Worm (Caenorhabditis elegans) whole organism, young adult: ENCODE results near the gene lam-2.

ENCODE experiments used
- B0336.3 ChIP-seq: fragments of 200-800 bp; sonication (Bioruptor generic); IDR thresholded peaks from 2 replicates; pipeline ENCODE4 v1.3.6; 2022; ENCODE audit warnings: missing genetic modification characterization, missing compliant biosample characterization
- D2030.7 ChIP-seq: fragments of 200-800 bp; sonication (Bioruptor generic); IDR thresholded peaks from 2 replicates; pipeline ENCODE4 v1.3.6; 2022; ENCODE audit warnings: missing genetic modification reagents, missing genetic modification characterization, missing compliant biosample characterization
- F22D6.2 ChIP-seq: sonication (generic microtip); optimal IDR thresholded peaks from 2 replicates; lab custom pipeline; 2016; ENCODE audit warnings: mild to moderate bottlenecking, missing genetic modification characterization, missing compliant biosample characterization
- F37B4.10 ChIP-seq: fragments of 200-800 bp; sonication (Bioruptor generic); IDR thresholded peaks from 2 replicates; pipeline ENCODE4 v1.3.6; 2022; ENCODE audit warnings: missing genetic modification characterization, missing compliant biosample characterization
- F39B2.1 ChIP-seq: fragments of 200-800 bp; sonication (Bioruptor generic); IDR thresholded peaks from 2 replicates; pipeline ENCODE4 v1.3.6; 2022; ENCODE audit warnings: missing genetic modification reagents, missing genetic modification characterization, missing compliant biosample characterization
- F52B5.7 ChIP-seq: sonication (generic microtip); optimal IDR thresholded peaks from 2 replicates; lab custom pipeline; 2016; ENCODE audit warnings: mild to moderate bottlenecking, missing genetic modification characterization, missing compliant biosample characterization
- F57A8.1 ChIP-seq: fragments of 200-800 bp; sonication (Bioruptor generic); optimal IDR thresholded peaks from 2 replicates; lab custom pipeline; 2018; ENCODE audit warnings: mild to moderate bottlenecking, missing genetic modification characterization, moderate library complexity, missing compliant biosample characterization
- F57C9.4 ChIP-seq: sonication (generic microtip); optimal IDR thresholded peaks from 2 replicates; lab custom pipeline; 2017; ENCODE audit warnings: mild to moderate bottlenecking, missing genetic modification characterization, missing compliant biosample characterization
- K11D2.4 ChIP-seq: fragments of 200-800 bp; sonication (Bioruptor generic); IDR thresholded peaks from 2 replicates; pipeline ENCODE4 v1.3.6; 2022; ENCODE audit warnings: missing genetic modification reagents, missing genetic modification characterization, missing compliant biosample characterization
- T07F8.4 ChIP-seq: sonication (generic microtip); optimal IDR thresholded peaks from 2 replicates; lab custom pipeline; 2016; ENCODE audit warnings: mild to moderate bottlenecking, missing genetic modification characterization, moderate library complexity, missing compliant biosample characterization
- Y53F4B.3 ChIP-seq: fragments of 200-800 bp; sonication (Bioruptor generic); IDR thresholded peaks from 2 replicates; pipeline ENCODE4 v1.3.6; 2022; ENCODE audit warnings: missing genetic modification reagents, missing genetic modification characterization, missing compliant biosample characterization
- Y56A3A.18 ChIP-seq: fragments of 200-800 bp; sonication (Bioruptor generic); IDR thresholded peaks from 2 replicates; pipeline ENCODE4 v1.3.6; 2022; ENCODE audit warnings: missing genetic modification reagents, missing genetic modification characterization, missing compliant biosample characterization
- Y67H2A.10 ChIP-seq: fragments of 200-800 bp; sonication (Bioruptor generic); conservative IDR thresholded peaks from 2 replicates; pipeline ENCODE4 v1.3.6; 2022; ENCODE audit warnings: missing genetic modification reagents, missing genetic modification characterization, missing compliant biosample characterization
- ZK185.1 ChIP-seq: sonication (generic microtip); optimal IDR thresholded peaks from 2 replicates; lab custom pipeline; 2016; ENCODE audit warnings: mild to moderate bottlenecking, missing genetic modification characterization, missing compliant biosample characterization; ENCODE audit not compliant: poor library complexity, severe bottlenecking
- ama-1 ChIP-seq, 3 experiments: fragments of 150-350 bp in 1 of 3; sonication (generic microtip) in 2 of 3; optimal IDR thresholded peaks; 2 replicates each; lab custom pipeline; 2014 to 2018; ENCODE audit warnings: missing biosample characterization in 2 of 3, missing genetic modification characterization in 2 of 3, missing genetic modification reagents in 2 of 3
- atf-7 ChIP-seq: sonication (generic microtip); optimal IDR thresholded peaks from 2 replicates; lab custom pipeline; 2017; ENCODE audit warnings: mild to moderate bottlenecking, missing genetic modification characterization, missing compliant biosample characterization
- attf-3 ChIP-seq: fragments of 200-800 bp; sonication (Bioruptor generic); conservative IDR thresholded peaks from 2 replicates; pipeline ENCODE4 v1.3.6; 2022; ENCODE audit warnings: missing genetic modification reagents, missing genetic modification characterization, missing compliant biosample characterization
- attf-5 ChIP-seq: fragments of 200-800 bp; sonication (Bioruptor generic); optimal IDR thresholded peaks from 2 replicates; lab custom pipeline; 2018; ENCODE audit warnings: mild to moderate bottlenecking, missing genetic modification characterization, missing compliant biosample characterization
- bed-1 ChIP-seq: fragments of 200-800 bp; sonication (Bioruptor generic); IDR thresholded peaks from 2 replicates; pipeline ENCODE4 v1.3.6; 2022; ENCODE audit warnings: missing genetic modification reagents, missing genetic modification characterization, missing compliant biosample characterization
- ceh-27 ChIP-seq: fragments of 200-800 bp; sonication (Bioruptor generic); optimal IDR thresholded peaks from 2 replicates; lab custom pipeline; 2018; ENCODE audit warnings: mild to moderate bottlenecking, missing genetic modification characterization, moderate library complexity, missing compliant biosample characterization
- ceh-40 ChIP-seq: fragments of 200-800 bp; sonication (Bioruptor generic); IDR thresholded peaks from 2 replicates; pipeline ENCODE4 v1.3.6; 2022; ENCODE audit warnings: missing genetic modification characterization, missing compliant biosample characterization
- ceh-58 ChIP-seq: fragments of 200-800 bp; sonication (Bioruptor generic); IDR thresholded peaks from 2 replicates; pipeline ENCODE4 v1.3.6; 2022; ENCODE audit warnings: missing genetic modification characterization, missing compliant biosample characterization
- dpff-1 ChIP-seq: sonication (generic microtip); optimal IDR thresholded peaks from 2 replicates; lab custom pipeline; 2017; ENCODE audit warnings: mild to moderate bottlenecking, missing genetic modification characterization, missing compliant biosample characterization
- egl-18 ChIP-seq: fragments of 200-800 bp; sonication (Bioruptor generic); IDR thresholded peaks from 2 replicates; pipeline ENCODE4 v1.3.6; 2022; ENCODE audit warnings: missing genetic modification reagents, missing genetic modification characterization, missing compliant biosample characterization
- egl-44 ChIP-seq: fragments of 200-800 bp; sonication (Bioruptor generic); IDR thresholded peaks from 2 replicates; pipeline ENCODE4 v1.3.6; 2022; ENCODE audit warnings: missing genetic modification reagents, missing genetic modification characterization, missing compliant biosample characterization
- ets-4 ChIP-seq: fragments of 200-800 bp; sonication (Bioruptor generic); optimal IDR thresholded peaks from 2 replicates; lab custom pipeline; 2018; ENCODE audit warnings: mild to moderate bottlenecking, missing genetic modification characterization, missing compliant biosample characterization
- hrde-1 ChIP-seq: sonication (generic microtip); optimal IDR thresholded peaks from 2 replicates; lab custom pipeline; 2016; ENCODE audit warnings: missing genetic modification characterization, mild to moderate bottlenecking, missing compliant biosample characterization, moderate library complexity, missing genotype, missing genetic modification reagents, borderline replicate concordance
- let-607 ChIP-seq, 2 experiments: fragments of 200-800 bp in 1 of 2; sonication (Bioruptor generic) in 1 of 2; sonication (generic microtip) in 1 of 2; optimal IDR thresholded peaks; 2 replicates each; lab custom pipeline; 2016 to 2018; ENCODE audit warnings: mild to moderate bottlenecking in 2 of 2, missing compliant biosample characterization in 2 of 2, missing genetic modification characterization in 2 of 2, moderate library complexity in 2 of 2, missing genotype in 1 of 2
- lin-26 ChIP-seq: fragments of 200-800 bp; sonication (Bioruptor generic); IDR thresholded peaks from 2 replicates; pipeline ENCODE4 v1.3.6; 2022; ENCODE audit warnings: missing genetic modification reagents, missing genetic modification characterization, missing compliant biosample characterization
- lin-40 ChIP-seq: sonication (generic microtip); optimal IDR thresholded peaks from 2 replicates; lab custom pipeline; 2016; ENCODE audit warnings: missing genetic modification characterization, mild to moderate bottlenecking, missing compliant biosample characterization, missing genotype, missing genetic modification reagents
- lsy-27 ChIP-seq: sonication (generic microtip); optimal IDR thresholded peaks from 2 replicates; lab custom pipeline; 2017; ENCODE audit warnings: missing genetic modification characterization, mild to moderate bottlenecking, missing compliant biosample characterization, antibody characterized with exemption, missing genotype, borderline replicate concordance; ENCODE audit not compliant: insufficient read depth
- madf-10 ChIP-seq: sonication (generic microtip); optimal IDR thresholded peaks from 2 replicates; lab custom pipeline; 2016; ENCODE audit warnings: mild to moderate bottlenecking, missing genetic modification characterization, missing compliant biosample characterization
- madf-6 ChIP-seq: fragments of 200-800 bp; sonication (Bioruptor generic); IDR thresholded peaks from 2 replicates; pipeline ENCODE4 v1.3.6; 2022; ENCODE audit warnings: missing genetic modification reagents, missing genetic modification characterization, missing compliant biosample characterization
- madf-8 ChIP-seq: fragments of 200-800 bp; sonication (Bioruptor generic); conservative IDR thresholded peaks from 2 replicates; pipeline ENCODE4 v1.3.6; 2022; ENCODE audit warnings: missing genetic modification reagents, missing genetic modification characterization, missing compliant biosample characterization
- nfyb-1 ChIP-seq: fragments of 200-800 bp; sonication (Bioruptor generic); IDR thresholded peaks from 2 replicates; pipeline ENCODE4 v1.3.6; 2022; ENCODE audit warnings: missing genetic modification reagents, missing genetic modification characterization, missing compliant biosample characterization
- nhr-179 ChIP-seq: sonication (generic microtip); optimal IDR thresholded peaks from 2 replicates; lab custom pipeline; 2016; ENCODE audit warnings: mild to moderate bottlenecking, missing genetic modification characterization, missing compliant biosample characterization
- nhr-27 ChIP-seq: fragments of 200-800 bp; sonication (Bioruptor generic); optimal IDR thresholded peaks from 2 replicates; lab custom pipeline; 2018; ENCODE audit warnings: mild to moderate bottlenecking, missing genetic modification characterization, moderate library complexity, missing compliant biosample characterization
- nhr-80 ChIP-seq: sonication (generic microtip); optimal IDR thresholded peaks from 2 replicates; lab custom pipeline; 2016; ENCODE audit warnings: missing genetic modification characterization, missing compliant biosample characterization
- pha-4 ChIP-seq: fragments of 150-350 bp; sonication (generic microtip); optimal IDR thresholded peaks from 2 replicates; lab custom pipeline; 2014; ENCODE audit warnings: missing biosample characterization, missing genetic modification reagents, missing genetic modification characterization
- rcor-1 ChIP-seq: fragments of 200-800 bp; sonication (Bioruptor generic); IDR thresholded peaks from 2 replicates; pipeline ENCODE4 v1.3.6; 2022; ENCODE audit warnings: missing genetic modification reagents, missing genetic modification characterization, missing compliant biosample characterization
- repo-1 ChIP-seq: sonication (generic microtip); optimal IDR thresholded peaks from 2 replicates; lab custom pipeline; 2017; ENCODE audit warnings: mild to moderate bottlenecking, missing genetic modification characterization, missing compliant biosample characterization
- sdz-38 ChIP-seq: sonication (generic microtip); optimal IDR thresholded peaks from 2 replicates; lab custom pipeline; 2016; ENCODE audit warnings: missing genotype, missing genetic modification characterization, missing compliant biosample characterization
- sea-2 ChIP-seq: fragments of 200-800 bp; sonication (Bioruptor generic); IDR thresholded peaks from 2 replicates; pipeline ENCODE4 v1.3.6; 2022; ENCODE audit warnings: missing genetic modification characterization, missing compliant biosample characterization
- snpc-1.3 ChIP-seq: sonication (generic microtip); optimal IDR thresholded peaks from 2 replicates; lab custom pipeline; 2017; ENCODE audit warnings: missing genetic modification characterization, mild to moderate bottlenecking, missing compliant biosample characterization, antibody characterized with exemption, moderate library complexity, missing genotype, missing genetic modification reagents; ENCODE audit not compliant: insufficient read depth
- tlf-1 ChIP-seq: fragments of 200-800 bp; sonication (Bioruptor generic); optimal IDR thresholded peaks from 2 replicates; lab custom pipeline; 2018; ENCODE audit warnings: mild to moderate bottlenecking, missing genetic modification characterization, missing compliant biosample characterization
- unc-130 ChIP-seq: sonication (generic microtip); optimal IDR thresholded peaks from 2 replicates; lab custom pipeline; 2016; ENCODE audit warnings: missing genetic modification reagents, missing genetic modification characterization, missing compliant biosample characterization
- zfh-2 ChIP-seq: fragments of 200-800 bp; sonication (Bioruptor generic); conservative IDR thresholded peaks from 2 replicates; pipeline ENCODE4 v1.3.6; 2022; ENCODE audit warnings: missing genetic modification reagents, missing genetic modification characterization, missing compliant biosample characterization
- ztf-18 ChIP-seq: sonication (generic microtip); optimal IDR thresholded peaks from 2 replicates; lab custom pipeline; 2016; ENCODE audit warnings: missing genotype, mild to moderate bottlenecking, missing genetic modification characterization, missing compliant biosample characterization
- ztf-6 ChIP-seq: fragments of 200-800 bp; sonication (Bioruptor generic); IDR thresholded peaks from 2 replicates; pipeline ENCODE4 v1.3.6; 2022; ENCODE audit warnings: missing genetic modification reagents, missing genetic modification characterization, missing compliant biosample characterization

Gene lam-2

DNA sequence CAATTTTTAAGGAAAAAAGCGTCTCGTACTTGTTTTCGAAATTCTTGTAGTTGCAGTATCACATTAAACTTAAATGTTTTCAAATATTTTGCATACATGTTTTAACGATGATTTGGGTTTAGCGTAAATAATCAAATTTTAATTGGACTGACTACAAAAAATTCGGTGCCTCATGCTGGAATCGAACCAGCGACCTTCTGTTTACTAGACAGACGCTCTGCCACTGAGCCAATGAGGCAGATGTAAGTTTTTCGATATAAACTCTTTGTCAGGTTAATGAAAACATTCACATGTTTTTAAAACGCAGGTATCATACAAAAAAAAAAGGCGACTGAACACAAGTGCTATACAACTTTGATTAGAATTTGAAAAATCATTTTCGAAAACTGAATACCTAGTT is 25.8 kb upstream of the lam-2 start (continued):
- TF ChIP-seq ztf-18 (tag; lab: Kevin White, UChicago): no peak
- TF ChIP-seq B0336.3: no peak
- TF ChIP-seq lsy-27 (tag; lab: Kevin White, UChicago): no peak
- TF ChIP-seq let-607 (tag; optimal IDR thresholded peaks at IDR 0.05; lab: Kevin White, UChicago): peak in 1 of 2 experiments; percentile 11
- no peak for TF ChIP-seq madf-6 (GFP tag; lab: Robert Waterston, UW)
- TF ChIP-seq F57C9.4 (tag; lab: Kevin White, UChicago): no peak
- TF ChIP-seq ceh-27: no peak
- no peak for TF ChIP-seq pha-4
- no peak for TF ChIP-seq dpff-1 (tag; lab: Kevin White, UChicago)
- TF ChIP-seq T07F8.4 (tag; lab: Kevin White, UChicago): no peak
- TF ChIP-seq attf-5 (GFP tag; lab: Kevin White, UChicago): no peak
- no peak for TF ChIP-seq atf-7 (tag; lab: Kevin White, UChicago)
- no peak for TF ChIP-seq madf-10
- TF ChIP-seq F22D6.2: no peak
- TF ChIP-seq F52B5.7: no peak
- TF ChIP-seq hrde-1 (tag; lab: Kevin White, UChicago): no peak
- TF ChIP-seq ets-4 (GFP tag; lab: Kevin White, UChicago): no peak
- TF ChIP-seq lin-40 (tag; lab: Kevin White, UChicago): no peak
- no peak for TF ChIP-seq madf-8 (GFP tag; lab: Robert Waterston, UW)
- no peak for TF ChIP-seq nhr-80 (tag; lab: Kevin White, UChicago)
- TF ChIP-seq unc-130 (GFP tag; lab: Kevin White, UChicago): no peak
- TF ChIP-seq rcor-1: peak; percentile 41; the same call in 1 of the 2 replicates
- TF ChIP-seq ztf-6 (GFP tag; lab: Robert Waterston, UW): no peak
- TF ChIP-seq egl-44 (GFP tag; lab: Robert Waterston, UW): no peak
- TF ChIP-seq D2030.7: no peak
- no peak for TF ChIP-seq ceh-58 (GFP tag; lab: Robert Waterston, UW)
- no peak for TF ChIP-seq egl-18 (GFP tag; lab: Robert Waterston, UW)
- no peak for TF ChIP-seq nhr-27
- peak; percentile 70 for TF ChIP-seq ZK185.1 (tag; lab: Kevin White, UChicago)
- no peak for TF ChIP-seq nfyb-1
- peak; percentile 81 for TF ChIP-seq lin-26 (GFP tag; lab: Robert Waterston, UW)
- TF ChIP-seq repo-1 (tag; lab: Kevin White, UChicago): no peak
- TF ChIP-seq Y53F4B.3 (GFP tag; lab: Robert Waterston, UW): no peak
- 0 out of 2 replicates have a peak, but pooled peaks have one; percentile 48 for TF ChIP-seq Y56A3A.18 (GFP tag; lab: Robert Waterston, UW)
- TF ChIP-seq sea-2: no peak
- TF ChIP-seq attf-3 (GFP tag; lab: Robert Waterston, UW): no peak
- TF ChIP-seq bed-1 (GFP tag; lab: Robert Waterston, UW): no peak
- no peak for TF ChIP-seq F37B4.10
- no peak for TF ChIP-seq Y67H2A.10 (GFP tag; lab: Robert Waterston, UW)
- no peak for TF ChIP-seq ceh-40
- peak; percentile 54 for TF ChIP-seq snpc-1.3 (tag; lab: Kevin White, UChicago)
- TF ChIP-seq sdz-38 (tag; lab: Kevin White, UChicago): no peak
- TF ChIP-seq nhr-179 (tag; lab: Kevin White, UChicago): no peak
- TF ChIP-seq F57A8.1 (GFP tag; lab: Kevin White, UChicago): no peak
- no peak for TF ChIP-seq ama-1 (optimal IDR thresholded peaks at IDR 0.05; lab: Kevin White, UChicago)
- no peak for TF ChIP-seq ama-1 (GFP tag; optimal IDR thresholded peaks at IDR 0.05; lab: Kevin White, UChicago)
- TF ChIP-seq K11D2.4 (GFP tag; lab: Robert Waterston, UW): no peak
- no peak for TF ChIP-seq zfh-2
- TF ChIP-seq tlf-1 (GFP tag; lab: Kevin White, UChicago): no peak
- no peak for TF ChIP-seq F39B2.1 (GFP tag; lab: Robert Waterston, UW)
